Worm (Caenorhabditis elegans): Measurements from ENCODE around the gene cct-1.

cct-1 gene

ce11 chrII:8162120-8162648, 23.1 kb upstream of the cct-1 start, which contains the start of the genes emb-27 and rrf-3:
Gene emb-27, minus strand, starts transcription at chrII:8162170.
Gene rrf-3, plus strand, starts transcription at chrII:8162465.
- TF ChIP-seq W03F9.2 (tag; optimal IDR thresholded peaks at IDR 0.05): no peak
- no peak for TF ChIP-seq dao-5 (tag; optimal IDR thresholded peaks at IDR 0.05)
- no peak for TF ChIP-seq him-1 (tag; optimal IDR thresholded peaks at IDR 0.05)

ce11 chrII:8169283-8169682, 16.0 kb upstream of the cct-1 start, which contains the start of gene T05C12.15:
Gene T05C12.15, plus strand, starts transcription at chrII:8169583.
- TF ChIP-seq W03F9.2 (tag; optimal IDR thresholded peaks at IDR 0.05) (no peak), him-1 (tag; optimal IDR thresholded peaks at IDR 0.05) (no peak), dao-5 (tag; optimal IDR thresholded peaks at IDR 0.05) (no peak)

ce11 chrII:8170374-8170773, 14.9 kb upstream of the cct-1 start, which contains the start of gene T05C12.11:
Gene T05C12.11, minus strand, starts transcription at chrII:8170474.
- no peak for TF ChIP-seq dao-5 (tag; optimal IDR thresholded peaks at IDR 0.05)

ce11 chrII:8173449-8173848, 11.8 kb upstream of the cct-1 start, which contains the start of the genes decr-1.3 and T05C12.1:
Gene decr-1.3, minus strand, starts transcription at chrII:8173549.
Gene T05C12.1, plus strand, starts transcription at chrII:8173680.
- TF ChIP-seq W03F9.2 (tag; optimal IDR thresholded peaks at IDR 0.05): no peak
- TF ChIP-seq dao-5 (tag; optimal IDR thresholded peaks at IDR 0.05): no peak
- TF ChIP-seq him-1 (tag; optimal IDR thresholded peaks at IDR 0.05): no peak

ce11 chrII:8174148-8174547, 11.1 kb upstream of the cct-1 start:
- no peak for TF ChIP-seq him-1 (tag; optimal IDR thresholded peaks at IDR 0.05)
- no peak for TF ChIP-seq W03F9.2 (tag; optimal IDR thresholded peaks at IDR 0.05)
- no peak for TF ChIP-seq dao-5 (tag; optimal IDR thresholded peaks at IDR 0.05)

- no peak for TF ChIP-seq him-1 (tag; optimal IDR thresholded peaks at IDR 0.05)
- no peak for TF ChIP-seq W03F9.2 (tag; optimal IDR thresholded peaks at IDR 0.05)
- TF ChIP-seq dao-5 (tag; optimal IDR thresholded peaks at IDR 0.05): no peak
Measured at ce11 chrII:8177095-8177494, 8.1 kb upstream of the cct-1 start, which contains the start of gene acr-14. Gene acr-14, minus strand, starts transcription at chrII:8177195.

ce11 chrII:8178614-8179013, 6.6 kb upstream of the cct-1 start:
- TF ChIP-seq him-1 (tag; optimal IDR thresholded peaks at IDR 0.05) (no peak), W03F9.2 (tag; optimal IDR thresholded peaks at IDR 0.05) (no peak), dao-5 (tag; optimal IDR thresholded peaks at IDR 0.05) (no peak)

- TF ChIP-seq W03F9.2 (tag; optimal IDR thresholded peaks at IDR 0.05) (no peak), dao-5 (tag; optimal IDR thresholded peaks at IDR 0.05) (no peak), him-1 (tag; optimal IDR thresholded peaks at IDR 0.05) (no peak)
Measured at ce11 chrII:8180281-8180680, 5.0 kb upstream of the cct-1 start, which contains the start of gene T05C12.4. Gene T05C12.4, minus strand, starts transcription at chrII:8180381.

ce11 chrII:8181437-8181836, 3.8 kb upstream of the cct-1 start, which contains the start of gene dylt-3:
Gene dylt-3, plus strand, starts transcription at chrII:8181737.
- TF ChIP-seq him-1 (tag; optimal IDR thresholded peaks at IDR 0.05): no peak
- TF ChIP-seq W03F9.2 (tag; optimal IDR thresholded peaks at IDR 0.05): no peak
- TF ChIP-seq dao-5 (tag; optimal IDR thresholded peaks at IDR 0.05): no peak

- TF ChIP-seq him-1 (tag; optimal IDR thresholded peaks at IDR 0.05) (no peak), W03F9.2 (tag; optimal IDR thresholded peaks at IDR 0.05) (no peak)
Measured at ce11 chrII:8187516-8187915, 2.3 kb downstream of the cct-1 start.

- TF ChIP-seq him-1 (tag; optimal IDR thresholded peaks at IDR 0.05) (no peak), dao-5 (tag; optimal IDR thresholded peaks at IDR 0.05) (no peak), W03F9.2 (tag; optimal IDR thresholded peaks at IDR 0.05) (no peak)
Measured at ce11 chrII:8190455-8190854, 5.2 kb downstream of the cct-1 start, which contains the start of gene T05C12.8. Gene T05C12.8, minus strand, starts transcription at chrII:8190555.

ce11 chrII:8193126-8193525, 7.9 kb downstream of the cct-1 start, which contains the start of gene T05C12.9:
Gene T05C12.9, minus strand, starts transcription at chrII:8193226.
- TF ChIP-seq him-1 (tag; optimal IDR thresholded peaks at IDR 0.05): no peak
- TF ChIP-seq dao-5 (tag; optimal IDR thresholded peaks at IDR 0.05): no peak
- no peak for TF ChIP-seq W03F9.2 (tag; optimal IDR thresholded peaks at IDR 0.05)

ce11 chrII:8193922-8194321, 8.7 kb downstream of the cct-1 start:
- TF ChIP-seq dao-5 (tag; optimal IDR thresholded peaks at IDR 0.05): no peak
- TF ChIP-seq W03F9.2 (tag; optimal IDR thresholded peaks at IDR 0.05): no peak
- TF ChIP-seq him-1 (tag; optimal IDR thresholded peaks at IDR 0.05): no peak

- TF ChIP-seq dao-5 (tag; optimal IDR thresholded peaks at IDR 0.05) (no peak), him-1 (tag; optimal IDR thresholded peaks at IDR 0.05) (no peak), W03F9.2 (tag; optimal IDR thresholded peaks at IDR 0.05) (no peak)
Measured at ce11 chrII:8198503-8198902, 13.3 kb downstream of the cct-1 start, which contains the start of gene qua-1. Gene qua-1, plus strand, starts transcription at chrII:8198803.

- TF ChIP-seq W03F9.2 (tag; optimal IDR thresholded peaks at IDR 0.05): no peak
- TF ChIP-seq him-1 (tag; optimal IDR thresholded peaks at IDR 0.05): no peak
- TF ChIP-seq dao-5 (tag; optimal IDR thresholded peaks at IDR 0.05): no peak
Measured at ce11 chrII:8199803-8200202, 14.6 kb downstream of the cct-1 start.
